Worm (Caenorhabditis elegans) whole organism, mixed stage, embryonic: ENCODE results near the gene K02E2.8.

Experiments used
- bed-3 ChIP-seq: fragments of 200-800 bp; sonication (Bioruptor generic); optimal IDR thresholded peaks from 3 replicates; lab custom pipeline; 2018; ENCODE audit warnings: mild to moderate bottlenecking, missing genetic modification characterization, moderate library complexity, missing compliant biosample characterization
- blmp-1 ChIP-seq: fragments of 150-350 bp; optimal IDR thresholded peaks from 2 replicates; lab custom pipeline; 2014; ENCODE audit warnings: missing biosample characterization, missing genetic modification characterization
- ceh-39 ChIP-seq: fragments of 150-350 bp; optimal IDR thresholded peaks from 2 replicates; lab custom pipeline; 2014; ENCODE audit warnings: missing biosample characterization, missing genetic modification characterization
- ceh-43 ChIP-seq: fragments of 200-800 bp; sonication (Bioruptor generic); optimal IDR thresholded peaks from 2 replicates; lab custom pipeline; 2018; ENCODE audit warnings: mild to moderate bottlenecking, missing genetic modification characterization, moderate library complexity, missing compliant biosample characterization
- ceh-83 ChIP-seq: fragments of 200-800 bp; sonication (Bioruptor generic); optimal IDR thresholded peaks from 2 replicates; lab custom pipeline; 2018; ENCODE audit warnings: mild to moderate bottlenecking, missing genetic modification characterization, missing compliant biosample characterization
- ces-1 ChIP-seq: fragments of 150-350 bp; optimal IDR thresholded peaks from 2 replicates; lab custom pipeline; 2014; ENCODE audit warnings: missing biosample characterization, missing genetic modification reagents, missing genetic modification characterization
- drap-1 ChIP-seq: fragments of 200-800 bp; sonication (Bioruptor generic); optimal IDR thresholded peaks from 3 replicates; lab custom pipeline; 2018; ENCODE audit warnings: mild to moderate bottlenecking, missing genetic modification characterization, missing compliant biosample characterization
- elt-1 ChIP-seq: sonication (generic microtip); optimal IDR thresholded peaks from 2 replicates; lab custom pipeline; 2017; ENCODE audit warnings: missing genetic modification characterization, mild to moderate bottlenecking, missing compliant biosample characterization, antibody characterized with exemption, moderate library complexity, borderline replicate concordance; ENCODE audit not compliant: insufficient read depth
- elt-3 ChIP-seq: fragments of 150-350 bp; optimal IDR thresholded peaks from 2 replicates; lab custom pipeline; 2014; ENCODE audit warnings: missing biosample characterization, missing genetic modification characterization
- flh-1 ChIP-seq: fragments of 200-800 bp; sonication (Bioruptor generic); optimal IDR thresholded peaks from 2 replicates; lab custom pipeline; 2018; ENCODE audit warnings: mild to moderate bottlenecking, missing genetic modification characterization, moderate library complexity, missing compliant biosample characterization
- ham-2 ChIP-seq: fragments of 200-800 bp; sonication (Bioruptor generic); optimal IDR thresholded peaks from 2 replicates; lab custom pipeline; 2018; ENCODE audit warnings: mild to moderate bottlenecking, missing genetic modification characterization, missing compliant biosample characterization
- hlh-1 ChIP-seq: fragments of 150-350 bp; optimal IDR thresholded peaks from 2 replicates; lab custom pipeline; 2014; ENCODE audit warnings: missing biosample characterization, missing genetic modification reagents, missing genetic modification characterization
- lin-32 ChIP-seq: fragments of 200-800 bp; sonication (Bioruptor generic); optimal IDR thresholded peaks from 2 replicates; lab custom pipeline; 2018; ENCODE audit warnings: mild to moderate bottlenecking, missing genetic modification characterization, missing compliant biosample characterization
- lsy-2 ChIP-seq: fragments of 150-350 bp; optimal IDR thresholded peaks from 2 replicates; lab custom pipeline; 2014; ENCODE audit warnings: missing biosample characterization, missing genetic modification characterization
- mab-5 ChIP-seq: fragments of 150-350 bp; optimal IDR thresholded peaks from 2 replicates; lab custom pipeline; 2014; ENCODE audit warnings: missing biosample characterization, missing genetic modification characterization
- mep-1 ChIP-seq: fragments of 150-350 bp; optimal IDR thresholded peaks from 2 replicates; lab custom pipeline; 2017; ENCODE audit warnings: missing biosample characterization, missing genetic modification reagents, missing genetic modification characterization, inconsistent platforms
- mls-2 ChIP-seq: sonication (generic microtip); optimal IDR thresholded peaks from 2 replicates; lab custom pipeline; 2016; ENCODE audit warnings: mild to moderate bottlenecking, missing genetic modification characterization, moderate library complexity, missing compliant biosample characterization
- nhr-12 ChIP-seq: fragments of 150-350 bp; optimal IDR thresholded peaks from 2 replicates; lab custom pipeline; 2014; ENCODE audit warnings: missing biosample characterization, missing genetic modification characterization
- nhr-2 ChIP-seq: fragments of 150-350 bp; optimal IDR thresholded peaks from 2 replicates; lab custom pipeline; 2014; ENCODE audit warnings: missing biosample characterization, missing genetic modification characterization
- nhr-237 ChIP-seq: fragments of 150-350 bp; optimal IDR thresholded peaks from 2 replicates; lab custom pipeline; 2014; ENCODE audit warnings: missing biosample characterization, missing genetic modification characterization
- nhr-28 ChIP-seq: fragments of 150-350 bp; optimal IDR thresholded peaks from 2 replicates; lab custom pipeline; 2014; ENCODE audit warnings: missing biosample characterization, missing genetic modification characterization
- nhr-76 ChIP-seq: sonication (generic microtip); optimal IDR thresholded peaks from 2 replicates; lab custom pipeline; 2017; ENCODE audit warnings: missing biosample characterization, missing genetic modification characterization
- pha-4 ChIP-seq: fragments of 150-350 bp; optimal IDR thresholded peaks from 2 replicates; lab custom pipeline; 2018; ENCODE audit warnings: missing biosample characterization, missing genetic modification reagents, missing genetic modification characterization
- sem-2 ChIP-seq: fragments of 200-800 bp; sonication (Bioruptor generic); optimal IDR thresholded peaks from 2 replicates; lab custom pipeline; 2018; ENCODE audit warnings: mild to moderate bottlenecking, missing genetic modification characterization, missing compliant biosample characterization
- snpc-4 ChIP-seq: fragments of 150-350 bp; optimal IDR thresholded peaks from 2 replicates; lab custom pipeline; 2014; ENCODE audit warnings: missing biosample characterization, missing genetic modification characterization
- sptf-1 ChIP-seq: sonication (generic microtip); optimal IDR thresholded peaks from 2 replicates; lab custom pipeline; 2017; ENCODE audit warnings: mild to moderate bottlenecking, missing genetic modification characterization, moderate library complexity, missing compliant biosample characterization
- tbx-8 ChIP-seq: fragments of 200-800 bp; sonication (Bioruptor generic); optimal IDR thresholded peaks from 2 replicates; lab custom pipeline; 2018; ENCODE audit warnings: mild to moderate bottlenecking, missing genetic modification characterization, moderate library complexity, missing compliant biosample characterization
- unc-39 ChIP-seq: fragments of 150-350 bp; optimal IDR thresholded peaks from 2 replicates; lab custom pipeline; 2014; ENCODE audit warnings: missing biosample characterization, missing genetic modification characterization
- unc-62 ChIP-seq: fragments of 150-350 bp; optimal IDR thresholded peaks from 2 replicates; lab custom pipeline; 2014; ENCODE audit warnings: missing biosample characterization, missing genetic modification reagents, missing genetic modification characterization
- zip-8 ChIP-seq: fragments of 150-350 bp; optimal IDR thresholded peaks from 2 replicates; lab custom pipeline; 2014; ENCODE audit warnings: missing biosample characterization, missing genetic modification characterization
- ztf-11 ChIP-seq: fragments of 150-350 bp; optimal IDR thresholded peaks from 2 replicates; lab custom pipeline; 2014; ENCODE audit warnings: missing biosample characterization, missing genetic modification characterization

K02E2.8 gene

ce11 chrV:20411659-20412058, 44.9 kb upstream of the K02E2.8 start, which contains the start of gene F53H2.3:
Gene F53H2.3 (minus strand): TSS chrV:20411759.
- TF ChIP-seq zip-8: no peak
- no peak for TF ChIP-seq nhr-2
- TF ChIP-seq nhr-237 (tag; lab: Kevin White, UChicago): no peak
- no peak for TF ChIP-seq unc-39
- TF ChIP-seq bed-3 (GFP tag; lab: Kevin White, UChicago): no peak
- no peak for TF ChIP-seq unc-62 (GFP tag; lab: Kevin White, UChicago)
- TF ChIP-seq lsy-2 (tag; lab: Kevin White, UChicago): no peak
- TF ChIP-seq nhr-28: no peak
- no peak for TF ChIP-seq ces-1
- no peak for TF ChIP-seq flh-1
- no peak for TF ChIP-seq sptf-1 (tag; lab: Kevin White, UChicago)
- no peak for TF ChIP-seq blmp-1 (tag; lab: Kevin White, UChicago)
- TF ChIP-seq mab-5 (tag; lab: Kevin White, UChicago): no peak
- TF ChIP-seq ztf-11 (tag; lab: Kevin White, UChicago): no peak
- no peak for TF ChIP-seq mls-2 (tag; lab: Kevin White, UChicago)
- TF ChIP-seq elt-1: no peak
- no peak for TF ChIP-seq pha-4 (tag; lab: Kevin White, UChicago)

- TF ChIP-seq sptf-1 (tag; lab: Kevin White, UChicago) (peak; percentile 11), ces-1 (no peak), lin-32 (peak; percentile 13), drap-1 (GFP tag; lab: Kevin White, UChicago) (peak; percentile 64), ceh-39 (tag; lab: Kevin White, UChicago) (no peak), ham-2 (GFP tag; lab: Kevin White, UChicago) (peak; percentile 16), flh-1 (no peak), blmp-1 (tag; lab: Kevin White, UChicago) (no peak), nhr-2 (peak; percentile 26), ztf-11 (tag; lab: Kevin White, UChicago) (no peak), unc-39 (no peak), mls-2 (tag; lab: Kevin White, UChicago) (peak; percentile 52)
- TF ChIP-seq, all 35 proteins: peak for 6
Observed at ce11 chrV:20410285-20410684, 43.5 kb upstream of the K02E2.8 start.

ce11 chrV:20409016-20409415, 42.3 kb upstream of the K02E2.8 start:
- TF ChIP-seq lsy-2 (tag; lab: Kevin White, UChicago) (no peak), ceh-83 (GFP tag; lab: Kevin White, UChicago) (no peak), sem-2 (GFP tag; lab: Kevin White, UChicago) (no peak), hlh-1 (peak; percentile 76)
- TF ChIP-seq, all 35 proteins: peak for 1

ce11 chrV:20406817-20407216, 40.1 kb upstream of the K02E2.8 start:
- TF ChIP-seq unc-62 (GFP tag; lab: Kevin White, UChicago) (no peak), ceh-39 (tag; lab: Kevin White, UChicago) (no peak), elt-1 (no peak), lsy-2 (tag; lab: Kevin White, UChicago) (no peak), mep-1 (tag; lab: Kevin White, UChicago) (no peak), sptf-1 (tag; lab: Kevin White, UChicago) (no peak), ceh-43 (GFP tag; lab: Kevin White, UChicago) (no peak), mab-5 (tag; lab: Kevin White, UChicago) (no peak), ceh-83 (GFP tag; lab: Kevin White, UChicago) (no peak), drap-1 (GFP tag; lab: Kevin White, UChicago) (no peak), bed-3 (GFP tag; lab: Kevin White, UChicago) (no peak), mls-2 (tag; lab: Kevin White, UChicago) (no peak), nhr-12 (tag; lab: Kevin White, UChicago) (no peak), snpc-4 (tag; lab: Kevin White, UChicago) (no peak), sem-2 (GFP tag; lab: Kevin White, UChicago) (no peak), nhr-76 (tag; lab: Kevin White, UChicago) (no peak), blmp-1 (tag; lab: Kevin White, UChicago) (no peak), ces-1 (no peak), lin-32 (no peak), unc-39 (no peak)

- TF ChIP-seq unc-39 (no peak), ceh-83 (GFP tag; lab: Kevin White, UChicago) (no peak), ceh-43 (GFP tag; lab: Kevin White, UChicago) (no peak), tbx-8 (GFP tag; lab: Kevin White, UChicago) (no peak), flh-1 (no peak), blmp-1 (tag; lab: Kevin White, UChicago) (no peak), drap-1 (GFP tag; lab: Kevin White, UChicago) (no peak), sptf-1 (tag; lab: Kevin White, UChicago) (no peak), elt-3 (tag; lab: Kevin White, UChicago) (no peak), nhr-12 (tag; lab: Kevin White, UChicago) (no peak), ceh-39 (tag; lab: Kevin White, UChicago) (no peak), zip-8 (no peak), ham-2 (GFP tag; lab: Kevin White, UChicago) (no peak), mls-2 (tag; lab: Kevin White, UChicago) (no peak)
Observed at ce11 chrV:20402842-20403241, 36.1 kb upstream of the K02E2.8 start.
